Fruit fly (Drosophila melanogaster): ENCODE data around the gene Hrb87F.

Gene Hrb87F

dm6 chr3R:13699350-13699749, 39.0 kb upstream of the Hrb87F start:
- TF ChIP-seq CG4496 (GFP tag; IDR thresholded peaks at IDR 0.05) = no peak
- TF ChIP-seq D1 (tag; optimal IDR thresholded peaks at IDR 0.05) = no peak

- TF ChIP-seq CG10348 (GFP tag; IDR thresholded peaks at IDR 0.05) = no peak
- no peak for TF ChIP-seq Ets98B (GFP tag; IDR thresholded peaks at IDR 0.05)
- no peak for TF ChIP-seq CG17806 (tag; optimal IDR thresholded peaks at IDR 0.05)
- no peak for TF ChIP-seq CG9948 (tag; optimal IDR thresholded peaks at IDR 0.05)
- TF ChIP-seq fd96Ca (GFP tag; IDR thresholded peaks at IDR 0.05) = no peak
- no peak for TF ChIP-seq CG15710 (tag; optimal IDR thresholded peaks at IDR 0.05)
- no peak for TF ChIP-seq Snoo (tag; optimal IDR thresholded peaks at IDR 0.05)
- no peak for TF ChIP-seq CG32121 (GFP tag; IDR thresholded peaks at IDR 0.05)
- TF ChIP-seq CG12605 (GFP tag; IDR thresholded peaks at IDR 0.05) = no peak
- TF ChIP-seq Pif1A (GFP tag; optimal IDR thresholded peaks at IDR 0.05) = no peak
- TF ChIP-seq CG4496 (GFP tag; IDR thresholded peaks at IDR 0.05) = no peak
- TF ChIP-seq CG34367 (tag; optimal IDR thresholded peaks at IDR 0.05) = no peak
- no peak for TF ChIP-seq gl (tag; optimal IDR thresholded peaks at IDR 0.05)
- no peak for TF ChIP-seq D1 (tag; optimal IDR thresholded peaks at IDR 0.05)
- no peak for TF ChIP-seq rn (GFP tag; IDR thresholded peaks at IDR 0.05)
- no peak for TF ChIP-seq CG14655 (GFP tag; optimal IDR thresholded peaks at IDR 0.05)
Observed at dm6 chr3R:13693753-13694152, 33.4 kb upstream of the Hrb87F start, which contains the start of gene CG14367. Gene CG14367, plus strand, starts transcription at chr3R:13694053.

DNA sequence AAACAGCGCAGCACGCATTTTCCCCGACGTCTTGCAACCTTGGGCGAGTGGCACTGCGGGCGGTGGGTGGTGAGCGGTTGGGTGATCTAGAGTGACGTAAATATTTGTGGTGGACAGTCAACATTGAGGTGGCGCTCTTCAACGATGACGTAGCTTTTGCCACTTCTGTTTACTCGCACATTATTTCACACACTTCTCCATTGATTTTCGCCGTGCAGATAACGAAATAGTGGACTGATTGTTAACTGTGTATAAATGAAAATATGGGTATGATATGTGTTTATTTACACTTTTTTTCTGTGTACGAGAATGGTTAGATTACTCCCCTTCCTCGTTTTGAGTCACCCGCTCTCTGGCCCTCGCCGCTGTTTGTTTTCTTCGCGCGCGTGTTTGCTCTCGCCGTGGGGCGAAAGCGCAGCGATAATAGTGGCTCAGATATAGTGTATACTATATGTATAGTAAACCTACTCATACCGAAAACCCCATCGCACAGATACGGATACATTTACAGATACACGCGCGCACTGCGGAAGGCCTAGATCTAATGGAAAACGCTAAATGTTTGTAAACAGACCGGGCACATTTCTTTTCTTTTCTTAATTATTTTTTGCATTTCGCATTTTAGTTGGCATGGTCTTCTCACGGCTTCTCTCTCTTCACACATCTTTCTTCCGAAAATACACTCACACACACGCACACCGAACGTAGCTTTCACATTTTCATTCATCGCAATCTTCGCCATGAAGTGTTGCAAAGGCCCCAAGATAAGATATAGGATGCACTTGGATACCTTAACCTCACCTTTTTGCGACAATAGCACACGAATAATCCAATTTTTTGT, 26.3 kb upstream of the Hrb87F start, which contains the start of gene omd:
TSS of gene omd (minus strand) at position 840 of the 841 bp plus-strand sequence.
- TF ChIP-seq Pif1A (GFP tag; optimal IDR thresholded peaks at IDR 0.05) (peak; percentile 17), Pif1B (GFP tag; optimal IDR thresholded peaks at IDR 0.05) (no peak), Snoo (tag; optimal IDR thresholded peaks at IDR 0.05) (no peak), EcR (GFP tag; optimal IDR thresholded peaks at IDR 0.05) (no peak), gl (tag; optimal IDR thresholded peaks at IDR 0.05) (no peak), CG32121 (GFP tag; IDR thresholded peaks at IDR 0.05) (peak; percentile 23; the same call in 1 of the 2 replicates), CG15710 (tag; optimal IDR thresholded peaks at IDR 0.05) (no peak), CG8301 (tag; optimal IDR thresholded peaks at IDR 0.05) (no peak), CG34367 (tag; optimal IDR thresholded peaks at IDR 0.05) (peak; percentile 12), Ets98B (GFP tag; IDR thresholded peaks at IDR 0.05) (peak; percentile 54; the same call in 1 of the 2 replicates), CG4496 (GFP tag; IDR thresholded peaks at IDR 0.05) (peak; percentile 59; the same call in 1 of the 3 replicates), CG10348 (GFP tag; IDR thresholded peaks at IDR 0.05) (no peak), CG14655 (GFP tag; optimal IDR thresholded peaks at IDR 0.05) (no peak), CG13204 (GFP tag; optimal IDR thresholded peaks at IDR 0.05) (no peak), fd96Ca (GFP tag; IDR thresholded peaks at IDR 0.05) (peak; percentile 67; the same call in 1 of the 3 replicates)

dm6 chr3R:13685969-13686368, 25.6 kb upstream of the Hrb87F start:
- TF ChIP-seq CG12605 (GFP tag; IDR thresholded peaks at IDR 0.05) = no peak
- no peak for TF ChIP-seq CG8159 (tag; optimal IDR thresholded peaks at IDR 0.05)
- TF ChIP-seq CG9948 (tag; optimal IDR thresholded peaks at IDR 0.05) = no peak
- TF ChIP-seq CG10348 (GFP tag; IDR thresholded peaks at IDR 0.05) = no peak
- TF ChIP-seq Snoo (tag; optimal IDR thresholded peaks at IDR 0.05) = no peak
- no peak for TF ChIP-seq D1 (tag; optimal IDR thresholded peaks at IDR 0.05)
- TF ChIP-seq CG13204 (GFP tag; optimal IDR thresholded peaks at IDR 0.05) = no peak
- no peak for TF ChIP-seq CG17806 (tag; optimal IDR thresholded peaks at IDR 0.05)
- TF ChIP-seq CG8301 (tag; optimal IDR thresholded peaks at IDR 0.05) = no peak
- TF ChIP-seq CG4496 (GFP tag; IDR thresholded peaks at IDR 0.05) = no peak
- no peak for TF ChIP-seq CG34367 (tag; optimal IDR thresholded peaks at IDR 0.05)
- TF ChIP-seq fd96Ca (GFP tag; IDR thresholded peaks at IDR 0.05) = no peak
- TF ChIP-seq EcR (GFP tag; optimal IDR thresholded peaks at IDR 0.05) = no peak

dm6 chr3R:13684569-13685402, 24.5 kb upstream of the Hrb87F start:
- no peak for TF ChIP-seq Snoo (tag; optimal IDR thresholded peaks at IDR 0.05)
- TF ChIP-seq Pif1B (GFP tag; optimal IDR thresholded peaks at IDR 0.05) = peak; percentile 21
- TF ChIP-seq CG8159 (tag; optimal IDR thresholded peaks at IDR 0.05) = peak; percentile 2

All from whole organism, pupa.